Worm (Caenorhabditis elegans) whole organism, L4/young adult: ENCODE measurements around the gene chil-27.

ENCODE experiments used
- W03F9.2 ChIP-seq: fragments of 150-350 bp; optimal IDR thresholded peaks from 2 replicates; lab custom pipeline; 2014; ENCODE audit warnings: missing biosample characterization, missing genetic modification characterization
- him-1 ChIP-seq: sonication (generic microtip); optimal IDR thresholded peaks from 2 replicates; lab custom pipeline; 2016; ENCODE audit warnings: missing genotype, missing genetic modification reagents, missing genetic modification characterization, missing compliant biosample characterization

ce11 chrII:9489922-9490321, 12.3 kb downstream of the chil-27 start:
- TF ChIP-seq him-1 (tag; lab: Kevin White, UChicago) (no peak), W03F9.2 (tag; lab: Kevin White, UChicago) (no peak)
